Fruit fly (Drosophila melanogaster): Measurements from ENCODE around the gene CG42831.

Gene CG42831

dm6 chr3L:10837869-10838783 lies 23.5 kb downstream of the CG42831 start (continued):
- TF ChIP-seq Hr3 (GFP tag; optimal IDR thresholded peaks at IDR 0.05) = peak; percentile 60
- no peak for TF ChIP-seq HLHmδ (GFP tag; optimal IDR thresholded peaks at IDR 0.05)
- TF ChIP-seq CG6254 (GFP tag; optimal IDR thresholded peaks at IDR 0.05) = no peak
- TF ChIP-seq Neu2 (GFP tag; optimal IDR thresholded peaks at IDR 0.05; ENCODE audit: borderline replicate concordance) = no peak
- no peak for TF ChIP-seq Kr (GFP tag; optimal IDR thresholded peaks at IDR 0.05)
- TF ChIP-seq Dp (GFP tag; optimal IDR thresholded peaks at IDR 0.05) = no peak
- TF ChIP-seq CG10979 (tag; optimal IDR thresholded peaks at IDR 0.05) = peak; percentile 59
- TF ChIP-seq Xbp1 (GFP tag; optimal IDR thresholded peaks at IDR 0.05) = peak; percentile 67
- no peak for TF ChIP-seq aop (GFP tag; IDR thresholded peaks at IDR 0.05)
- no peak for TF ChIP-seq CG11093 (GFP tag; IDR thresholded peaks at IDR 0.05)
- TF ChIP-seq ci (GFP tag; IDR thresholded peaks at IDR 0.05) = peak; percentile 88
- TF ChIP-seq salm (tag; optimal IDR thresholded peaks at IDR 0.05) = no peak
- peak; percentile 46 for TF ChIP-seq CG12942 (GFP tag; optimal IDR thresholded peaks at IDR 0.05)
- no peak for TF ChIP-seq CG6854 (GFP tag; optimal IDR thresholded peaks at IDR 0.05)
- peak; percentile 85 for TF ChIP-seq CG14441 (GFP tag; IDR thresholded peaks at IDR 0.05)
- TF ChIP-seq CG7987 (GFP tag; optimal IDR thresholded peaks at IDR 0.05) = no peak
- no peak for TF ChIP-seq hth (optimal IDR thresholded peaks at IDR 0.05)
- no peak for TF ChIP-seq sqz (GFP tag; optimal IDR thresholded peaks at IDR 0.05)
- TF ChIP-seq CG4424 (GFP tag; optimal IDR thresholded peaks at IDR 0.05) = peak; percentile 67
- peak; percentile 51; the same call in 2 of the 3 replicates for TF ChIP-seq CG34422 (GFP tag; IDR thresholded peaks at IDR 0.05)
- peak; percentile 43 for TF ChIP-seq Spps (tag; optimal IDR thresholded peaks at IDR 0.05)
- no peak for TF ChIP-seq CG3163 (GFP tag; optimal IDR thresholded peaks at IDR 0.05)
- TF ChIP-seq corto (GFP tag; optimal IDR thresholded peaks at IDR 0.05) = no peak
- TF ChIP-seq slbo (GFP tag; IDR thresholded peaks at IDR 0.05) = peak; percentile 74
- TF ChIP-seq CG10209 (GFP tag; optimal IDR thresholded peaks at IDR 0.05) = peak; percentile 58
- peak; percentile 60 for TF ChIP-seq CG1792 (GFP tag; optimal IDR thresholded peaks at IDR 0.05)
- no peak for TF ChIP-seq jigr1 (GFP tag; IDR thresholded peaks at IDR 0.05)
- TF ChIP-seq CG30403 (GFP tag; optimal IDR thresholded peaks at IDR 0.05) = peak; percentile 73
- TF ChIP-seq Dip2 (GFP tag; IDR thresholded peaks at IDR 0.05) = no peak
- peak; percentile 69 for TF ChIP-seq Rfx (GFP tag; IDR thresholded peaks at IDR 0.05)
- TF ChIP-seq tll (GFP tag; optimal IDR thresholded peaks at IDR 0.05) = no peak
- peak; percentile 31; the same call in 1 of the 2 replicates for TF ChIP-seq CG32772 (GFP tag; IDR thresholded peaks at IDR 0.05)
- peak; percentile 83 for TF ChIP-seq vvl (GFP tag; IDR thresholded peaks at IDR 0.05)
- peak; percentile 23; the same call in 1 of the 2 replicates for TF ChIP-seq dati (GFP tag; IDR thresholded peaks at IDR 0.05)
- TF ChIP-seq dpn (GFP tag; optimal IDR thresholded peaks at IDR 0.05) = peak; percentile 60 to 67
- TF ChIP-seq CG14710 (tag; optimal IDR thresholded peaks at IDR 0.05) = peak; percentile 25
- TF ChIP-seq Side (GFP tag; optimal IDR thresholded peaks at IDR 0.05) = no peak
- peak; percentile 71 for TF ChIP-seq CG13424 (tag; optimal IDR thresholded peaks at IDR 0.05)
- TF ChIP-seq Optix (GFP tag; IDR thresholded peaks at IDR 0.05) = peak; percentile 57; the same call in 2 of the 3 replicates
- no peak for TF ChIP-seq luna (GFP tag; optimal IDR thresholded peaks at IDR 0.05)
- no peak for TF ChIP-seq TFAM (GFP tag; optimal IDR thresholded peaks at IDR 0.05)
- no peak for TF ChIP-seq CG17912 (GFP tag; optimal IDR thresholded peaks at IDR 0.05)
- TF ChIP-seq CG10431 (GFP tag; optimal IDR thresholded peaks at IDR 0.05) = no peak
- TF ChIP-seq nau (GFP tag; optimal IDR thresholded peaks at IDR 0.05) = peak; percentile 44
- TF ChIP-seq CG13775 (GFP tag; optimal IDR thresholded peaks at IDR 0.05) = peak; percentile 22
- TF ChIP-seq trh (GFP tag; optimal IDR thresholded peaks at IDR 0.05) = peak; percentile 26
- peak; percentile 37 for TF ChIP-seq Dek (tag; optimal IDR thresholded peaks at IDR 0.05)
- TF ChIP-seq Drgx (GFP tag; IDR thresholded peaks at IDR 0.05) = peak; percentile 81
- peak; percentile 37 for TF ChIP-seq pnt (GFP tag; optimal IDR thresholded peaks at IDR 0.05)

All from whole organism, embryonic.